Worm (Caenorhabditis elegans): ENCODE results near the gene srb-17.

Gene srb-17

DNA sequence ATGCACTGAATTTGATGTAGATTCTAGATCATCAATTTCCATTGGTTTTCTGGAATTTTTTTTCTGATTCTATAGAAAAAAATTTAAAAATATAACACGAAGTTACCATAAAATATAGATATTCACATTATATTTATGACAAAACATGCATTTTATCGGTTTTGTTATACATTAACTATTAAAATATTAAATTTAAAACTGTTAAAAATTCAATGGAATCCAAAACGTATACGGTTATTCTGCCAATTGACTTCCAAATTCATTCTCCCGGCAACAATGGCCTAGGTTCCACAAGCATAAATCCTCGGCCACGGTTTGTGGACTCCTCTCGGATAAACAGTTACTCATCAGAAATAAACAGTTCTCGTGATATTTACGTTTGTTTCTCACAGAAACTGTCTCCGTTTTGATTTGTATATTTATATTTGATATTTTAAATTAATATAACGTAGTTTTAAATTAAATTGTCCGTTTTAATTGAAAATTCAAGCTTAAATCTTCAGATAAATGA is 26.6 kb upstream of the srb-17 start, which contains the start of the genes F01D4.5 and ced-5 (continued):
- TF ChIP-seq nhr-102 (tag; optimal IDR thresholded peaks at IDR 0.05), result peak; percentile 73
- TF ChIP-seq zip-11 (GFP tag; IDR thresholded peaks at IDR 0.05), result no peak
- no peak for TF ChIP-seq zip-2 (tag; optimal IDR thresholded peaks at IDR 0.05)
- peak; percentile 75 for TF ChIP-seq madf-9 (GFP tag; conservative IDR thresholded peaks at IDR 0.05)
- 0 out of 2 replicates have a peak, but pooled peaks have one; percentile 59 for TF ChIP-seq snpc-1.2 (GFP tag; IDR thresholded peaks at IDR 0.05)
- no peak for TF ChIP-seq ceh-44 (GFP tag; IDR thresholded peaks at IDR 0.05)
- TF ChIP-seq ztf-7 (tag; optimal IDR thresholded peaks at IDR 0.05), result peak; percentile 65
- no peak for TF ChIP-seq nhr-111 (GFP tag; optimal IDR thresholded peaks at IDR 0.05)
- no peak for TF ChIP-seq Y105C5A.15 (GFP tag; IDR thresholded peaks at IDR 0.05)
- peak; percentile 0 for TF ChIP-seq fkh-10 (GFP tag; optimal IDR thresholded peaks at IDR 0.05)
- TF ChIP-seq lir-3 (tag; optimal IDR thresholded peaks at IDR 0.05), result peak; percentile 20
- no peak for TF ChIP-seq ctbp-1 (GFP tag; IDR thresholded peaks at IDR 0.05)
- no peak for TF ChIP-seq daf-12 (tag; optimal IDR thresholded peaks at IDR 0.05)
- no peak for TF ChIP-seq pqm-1 (tag; optimal IDR thresholded peaks at IDR 0.05)
- TF ChIP-seq ceh-20 (GFP tag; IDR thresholded peaks at IDR 0.05), result no peak
- peak; percentile 71 for TF ChIP-seq mep-1 (tag; optimal IDR thresholded peaks at IDR 0.05)
- no peak for TF ChIP-seq Y5F2A.4 (GFP tag; optimal IDR thresholded peaks at IDR 0.05)
- no peak for TF ChIP-seq saeg-2 (GFP tag; IDR thresholded peaks at IDR 0.05)
- TF ChIP-seq dmd-6 (GFP tag; IDR thresholded peaks at IDR 0.05), result peak; percentile 78
- TF ChIP-seq fos-1 (tag; optimal IDR thresholded peaks at IDR 0.05), result no peak
- no peak for TF ChIP-seq F26F4.8 (GFP tag; conservative IDR thresholded peaks at IDR 0.05)
- TF ChIP-seq lim-7 (GFP tag; IDR thresholded peaks at IDR 0.05), result no peak
- peak; percentile 94 for TF ChIP-seq ZK337.2 (GFP tag; IDR thresholded peaks at IDR 0.05)
- TF ChIP-seq nhr-237 (tag; optimal IDR thresholded peaks at IDR 0.05), result no peak
- TF ChIP-seq T20F7.1 (GFP tag; optimal IDR thresholded peaks at IDR 0.05), result peak; percentile 73
- no peak for TF ChIP-seq unc-39 (tag; optimal IDR thresholded peaks at IDR 0.05)
- no peak for TF ChIP-seq ceh-32 (tag; optimal IDR thresholded peaks at IDR 0.05; ENCODE audit: poor library complexity)
- no peak for TF ChIP-seq nhr-10 (tag; optimal IDR thresholded peaks at IDR 0.05)
- TF ChIP-seq nhr-28 (tag; optimal IDR thresholded peaks at IDR 0.05), result peak; percentile 36
- TF ChIP-seq nhr-48 (tag; optimal IDR thresholded peaks at IDR 0.05), result peak; percentile 32
- no peak for TF ChIP-seq mdl-1 (tag; optimal IDR thresholded peaks at IDR 0.05)
- no peak for TF ChIP-seq Y75B8A.6 (GFP tag; IDR thresholded peaks at IDR 0.05)
- no peak for TF ChIP-seq ceh-82 (tag; optimal IDR thresholded peaks at IDR 0.05)
- TF ChIP-seq egl-27 (tag; optimal IDR thresholded peaks at IDR 0.05), result no peak
- TF ChIP-seq mdt-29 (GFP tag; IDR thresholded peaks at IDR 0.05), result no peak
- TF ChIP-seq nhr-11 (tag; optimal IDR thresholded peaks at IDR 0.05), result no peak
- TF ChIP-seq daf-16 (GFP tag; optimal IDR thresholded peaks at IDR 0.05), result peak; percentile 4 to 24
- TF ChIP-seq daf-16 (tag; optimal IDR thresholded peaks at IDR 0.05), result peak; percentile 87
- TF ChIP-seq nhr-25 (tag; optimal IDR thresholded peaks at IDR 0.05; ENCODE audit: borderline replicate concordance, insufficient read depth), result no peak
- TF ChIP-seq ZK546.5 (tag; optimal IDR thresholded peaks at IDR 0.05), result no peak
- TF ChIP-seq skn-1 (tag; optimal IDR thresholded peaks at IDR 0.05), result no peak
- TF ChIP-seq nhr-76 (tag; optimal IDR thresholded peaks at IDR 0.05), result no peak
- TF ChIP-seq hmg-1.1 (GFP tag; IDR thresholded peaks at IDR 0.05), result no peak
- no peak for TF ChIP-seq arid-1 (GFP tag; conservative IDR thresholded peaks at IDR 0.05)
- peak; percentile 85 for TF ChIP-seq dpl-1 (GFP tag; optimal IDR thresholded peaks at IDR 0.05)
- no peak for TF ChIP-seq lin-13 (GFP tag; optimal IDR thresholded peaks at IDR 0.05)
- no peak for TF ChIP-seq attf-4 (tag; optimal IDR thresholded peaks at IDR 0.05)
- no peak for TF ChIP-seq ces-1 (GFP tag; optimal IDR thresholded peaks at IDR 0.05)
- no peak for TF ChIP-seq ceh-28 (tag; optimal IDR thresholded peaks at IDR 0.05)
- peak; percentile 66 for TF ChIP-seq hlh-30 (tag; optimal IDR thresholded peaks at IDR 0.05; ENCODE audit: insufficient read depth)
- no peak for TF ChIP-seq F44E2.7 (GFP tag; IDR thresholded peaks at IDR 0.05)
- peak; percentile 88 for TF ChIP-seq nhr-6 (tag; optimal IDR thresholded peaks at IDR 0.05)
- peak; percentile 69 for TF ChIP-seq F10B5.3 (tag; optimal IDR thresholded peaks at IDR 0.05)
